Worm (Caenorhabditis elegans): ENCODE measurements around the gene F19C6.5.

F19C6.5 gene

DNA sequence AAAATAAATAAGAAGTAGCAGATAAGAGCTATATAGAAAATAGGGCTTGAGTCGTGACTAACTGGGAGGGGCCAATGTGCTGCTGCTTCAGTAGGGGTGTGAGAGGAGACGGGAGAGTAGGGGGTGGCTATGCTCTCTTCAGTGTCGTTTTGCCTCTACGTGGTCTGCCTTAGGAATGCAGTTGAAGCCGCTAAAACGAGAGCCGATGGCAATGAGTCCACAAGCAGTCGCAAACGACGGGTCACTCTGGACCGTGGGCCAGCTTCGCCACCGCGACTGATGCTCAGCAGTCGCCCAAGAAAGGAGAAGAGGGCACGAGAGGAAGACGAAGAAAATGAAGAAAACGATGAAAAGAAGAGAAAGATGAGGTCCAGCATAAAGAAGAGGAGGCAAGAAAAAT, 14.5 kb upstream of the F19C6.5 start, which contains the start of gene grk-1:
TSS of gene grk-1 (minus strand) at position 17 of the 400 bp plus-strand sequence.
- TF ChIP-seq ref-2 (tag; optimal IDR thresholded peaks at IDR 0.05) = peak; percentile 5
- TF ChIP-seq sdc-2 (tag; optimal IDR thresholded peaks at IDR 0.05) = peak; percentile 16
- TF ChIP-seq ceh-14 (tag; optimal IDR thresholded peaks at IDR 0.05) = peak; percentile 28
- TF ChIP-seq dmd-4 (tag; optimal IDR thresholded peaks at IDR 0.05; ENCODE audit: borderline replicate concordance) = peak; percentile 3
- no peak for TF ChIP-seq C38D4.7 (GFP tag; optimal IDR thresholded peaks at IDR 0.05)
- TF ChIP-seq hlh-6 (tag; optimal IDR thresholded peaks at IDR 0.05) = no peak
- peak; percentile 13 for TF ChIP-seq ceh-18 (tag; optimal IDR thresholded peaks at IDR 0.05)
- peak; percentile 12 for TF ChIP-seq unc-42 (tag; optimal IDR thresholded peaks at IDR 0.05)
- peak; percentile 50 for TF ChIP-seq ceh-31 (tag; optimal IDR thresholded peaks at IDR 0.05)

DNA sequence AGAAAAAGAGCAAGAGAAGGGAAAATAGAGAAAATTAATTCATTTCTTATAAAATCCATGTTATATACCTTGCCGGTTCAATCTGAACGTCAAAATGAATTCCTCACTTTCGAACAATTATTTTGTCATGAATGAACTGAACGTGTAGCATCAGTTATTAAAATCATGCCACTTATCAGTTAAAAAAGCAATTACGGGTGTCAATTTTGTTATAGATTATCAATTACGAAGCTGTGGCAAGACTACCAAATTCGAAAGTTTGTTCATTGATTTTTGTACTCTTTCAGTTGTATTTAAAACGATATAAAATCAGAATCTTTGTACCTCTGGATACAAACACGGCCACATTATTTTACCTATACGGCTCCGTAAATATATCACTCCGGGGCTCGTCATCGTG, 12.6 kb upstream of the F19C6.5 start:
- no peak for TF ChIP-seq ets-4 (tag; optimal IDR thresholded peaks at IDR 0.05)
- no peak for TF ChIP-seq tbx-7 (tag; optimal IDR thresholded peaks at IDR 0.05)
- no peak for TF ChIP-seq unc-3 (GFP tag; conservative IDR thresholded peaks at IDR 0.05)
- no peak for TF ChIP-seq unc-3 (tag; optimal IDR thresholded peaks at IDR 0.05)
- no peak for TF ChIP-seq fkh-6 (tag; optimal IDR thresholded peaks at IDR 0.05)
- no peak for TF ChIP-seq npax-4 (tag; optimal IDR thresholded peaks at IDR 0.05)

ce11 chrX:9993100-9993499, 8.4 kb upstream of the F19C6.5 start:
- TF ChIP-seq hlh-8 (tag; optimal IDR thresholded peaks at IDR 0.05) = no peak
- TF ChIP-seq ahr-1 (tag; optimal IDR thresholded peaks at IDR 0.05) = no peak
- TF ChIP-seq ceh-48 (tag; optimal IDR thresholded peaks at IDR 0.05) = no peak
- no peak for TF ChIP-seq hlh-13 (GFP tag; optimal IDR thresholded peaks at IDR 0.05)
- no peak for TF ChIP-seq ceh-18 (tag; optimal IDR thresholded peaks at IDR 0.05)
- TF ChIP-seq unc-55 (GFP tag; optimal IDR thresholded peaks at IDR 0.05) = no peak
- TF ChIP-seq C08G9.2 (tag; optimal IDR thresholded peaks at IDR 0.05) = no peak
- TF ChIP-seq lin-11 (tag; optimal IDR thresholded peaks at IDR 0.05) = no peak
- no peak for TF ChIP-seq che-1 (tag; optimal IDR thresholded peaks at IDR 0.05)
- no peak for TF ChIP-seq sdc-2 (tag; optimal IDR thresholded peaks at IDR 0.05)

DNA sequence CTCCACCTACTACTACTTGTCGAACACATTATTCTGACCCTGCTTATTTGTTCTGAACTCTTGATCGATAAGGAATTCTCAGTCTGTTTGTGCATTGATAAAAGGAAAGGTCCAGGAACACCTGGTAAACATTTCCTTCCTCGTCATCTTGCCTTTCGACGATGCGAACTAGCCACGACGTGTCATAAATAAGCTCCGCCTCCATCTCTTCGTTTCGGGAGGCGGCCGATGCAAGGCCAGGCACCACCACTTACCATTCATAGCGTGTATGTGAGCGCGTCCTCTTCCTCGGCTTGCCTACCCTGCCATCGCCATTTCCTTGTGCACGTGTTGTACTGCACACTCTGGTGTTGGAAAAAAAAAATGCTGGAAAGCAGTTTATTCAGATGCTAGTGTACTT, 4.1 kb upstream of the F19C6.5 start:
- peak; percentile 36 for TF ChIP-seq elt-2 (tag; optimal IDR thresholded peaks at IDR 0.05)
- TF ChIP-seq ceh-31 (tag; optimal IDR thresholded peaks at IDR 0.05) = peak; percentile 5
- no peak for TF ChIP-seq madf-2 (tag; optimal IDR thresholded peaks at IDR 0.05)

DNA sequence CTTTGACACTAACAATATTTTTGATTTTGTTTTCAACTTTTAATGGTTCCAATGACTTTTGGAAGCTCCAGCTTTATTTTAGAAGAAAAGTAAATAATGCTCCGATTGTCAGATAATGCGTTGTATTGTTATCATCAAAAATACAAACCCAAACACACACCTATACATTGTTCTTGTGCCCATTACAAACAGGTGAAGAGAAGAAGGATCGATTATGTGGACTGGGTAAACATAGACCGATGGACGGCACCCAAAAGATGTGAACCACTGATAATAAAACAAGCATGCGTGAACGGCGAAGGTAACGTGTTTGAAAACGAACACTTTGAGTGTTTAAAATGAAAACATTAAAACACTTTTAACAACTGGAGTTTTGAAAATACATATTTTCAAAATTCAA, 2.4 kb upstream of the F19C6.5 start:
- peak; percentile 65 for TF ChIP-seq elt-2 (tag; optimal IDR thresholded peaks at IDR 0.05)
- TF ChIP-seq K09A11.1 (tag; optimal IDR thresholded peaks at IDR 0.05; ENCODE audit: insufficient read depth) = no peak

DNA sequence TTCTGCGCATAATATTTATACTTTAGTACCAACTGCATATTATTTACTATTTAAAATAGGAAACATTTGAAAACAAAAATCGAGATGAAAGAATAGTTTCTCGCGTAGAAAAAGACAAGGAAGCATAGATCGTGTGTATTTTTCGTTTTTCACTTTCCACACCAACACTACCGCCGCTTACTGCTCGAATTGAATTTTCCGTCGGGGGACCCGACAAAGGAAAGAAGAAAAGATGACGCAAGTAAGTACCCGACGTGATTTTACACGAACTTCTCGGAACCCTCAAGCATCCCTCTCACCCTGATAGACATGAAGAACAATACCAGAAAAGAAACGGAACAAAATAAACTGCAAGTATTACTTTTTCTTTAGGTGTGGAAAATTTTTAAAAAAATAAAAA, 3.5 kb downstream of the F19C6.5 start:
- no peak for TF ChIP-seq F13H6.1 (tag; optimal IDR thresholded peaks at IDR 0.05)
- TF ChIP-seq mec-3 (tag; optimal IDR thresholded peaks at IDR 0.05; ENCODE audit: borderline replicate concordance) = no peak
- TF ChIP-seq odd-2 (tag; optimal IDR thresholded peaks at IDR 0.05) = no peak
- no peak for TF ChIP-seq ceh-24 (tag; optimal IDR thresholded peaks at IDR 0.05)
- no peak for TF ChIP-seq unc-55 (GFP tag; optimal IDR thresholded peaks at IDR 0.05)
- TF ChIP-seq npax-4 (tag; optimal IDR thresholded peaks at IDR 0.05) = no peak
- no peak for TF ChIP-seq nhr-11 (tag; optimal IDR thresholded peaks at IDR 0.05)
- no peak for TF ChIP-seq rnt-1 (tag; optimal IDR thresholded peaks at IDR 0.05)
- no peak for TF ChIP-seq ceh-45 (GFP tag; IDR thresholded peaks at IDR 0.05)
- no peak for TF ChIP-seq C38D4.7 (GFP tag; optimal IDR thresholded peaks at IDR 0.05)
- no peak for TF ChIP-seq elt-2 (tag; optimal IDR thresholded peaks at IDR 0.05)
- TF ChIP-seq sox-2 (GFP tag; IDR thresholded peaks at IDR 0.05) = no peak
- no peak for TF ChIP-seq che-1 (tag; optimal IDR thresholded peaks at IDR 0.05)
- no peak for TF ChIP-seq fax-1 (tag; optimal IDR thresholded peaks at IDR 0.05)
- TF ChIP-seq ceh-18 (tag; optimal IDR thresholded peaks at IDR 0.05) = no peak
- no peak for TF ChIP-seq hlh-13 (GFP tag; optimal IDR thresholded peaks at IDR 0.05)
- no peak for TF ChIP-seq ceh-31 (tag; optimal IDR thresholded peaks at IDR 0.05)
- TF ChIP-seq ceh-30 (tag; optimal IDR thresholded peaks at IDR 0.05) = no peak
